Fruit fly (Drosophila melanogaster) whole organism, prepupa: Measurements from ENCODE around the gene CG2930.

Source experiments
- Blimp-1 ChIP-seq: fragments of 200-800 bp; sonication (Bioruptor generic); optimal IDR thresholded peaks from 3 replicates; lab custom pipeline; 2017; ENCODE audit warnings: missing biosample characterization, missing genetic modification characterization, mild to moderate bottlenecking, moderate library complexity, missing genetic modification reagents
- CG10631 ChIP-seq: fragments of 200-800 bp; sonication (Bioruptor generic); optimal IDR thresholded peaks from 2 replicates; lab custom pipeline; 2016; ENCODE audit warnings: missing biosample characterization, missing genetic modification characterization
- CG10669 ChIP-seq: fragments of 200-800 bp; sonication (Bioruptor generic); optimal IDR thresholded peaks from 3 replicates; lab custom pipeline; 2018; ENCODE audit warnings: missing biosample characterization, mild to moderate bottlenecking, missing genetic modification characterization, moderate library complexity
- CG11762 ChIP-seq: fragments of 200-800 bp; sonication (Bioruptor generic); optimal IDR thresholded peaks from 3 replicates; lab custom pipeline; 2016; ENCODE audit warnings: missing biosample characterization, missing genetic modification characterization; ENCODE audit not compliant: insufficient read depth
- CG11902 ChIP-seq: fragments of 200-800 bp; sonication (Bioruptor generic); optimal IDR thresholded peaks from 3 replicates; lab custom pipeline; 2016; ENCODE audit warnings: missing biosample characterization, missing genetic modification characterization
- CG16779 ChIP-seq: fragments of 200-800 bp; sonication (Bioruptor generic); optimal IDR thresholded peaks from 3 replicates; lab custom pipeline; 2017; ENCODE audit warnings: missing biosample characterization, mild to moderate bottlenecking, missing genetic modification characterization
- CG31627 ChIP-seq: fragments of 200-800 bp; sonication (Bioruptor generic); optimal IDR thresholded peaks from 3 replicates; lab custom pipeline; 2016; ENCODE audit warnings: missing biosample characterization, missing genetic modification characterization
- CG3919 ChIP-seq: fragments of 200-800 bp; sonication (Bioruptor generic); optimal IDR thresholded peaks from 3 replicates; lab custom pipeline; 2016; ENCODE audit warnings: missing biosample characterization, missing genetic modification characterization
- CG6163 ChIP-seq: fragments of 200-800 bp; sonication (Bioruptor generic); IDR thresholded peaks from 3 replicates; pipeline ENCODE4 v1.3.6; 2022; ENCODE audit warnings: missing biosample characterization, missing genetic modification characterization
- CG8119 ChIP-seq: fragments of 200-800 bp; sonication (Bioruptor generic); IDR thresholded peaks from 3 replicates; pipeline ENCODE4 v1.3.6; 2022; ENCODE audit warnings: missing biosample characterization, missing genetic modification characterization
- Eip78C ChIP-seq: fragments of 200-800 bp; sonication (Bioruptor generic); peaks from one replicate; lab custom pipeline; 2016; ENCODE audit warnings: missing biosample characterization, missing genetic modification characterization
- Ets96B ChIP-seq: fragments of 200-800 bp; optimal IDR thresholded peaks from 2 replicates; lab custom pipeline; 2019; ENCODE audit warnings: missing biosample characterization, mild to moderate bottlenecking, missing genetic modification characterization, moderate library complexity
- Hr4 ChIP-seq: fragments of 200-800 bp; sonication (Bioruptor generic); optimal IDR thresholded peaks from 3 replicates; lab custom pipeline; 2016; ENCODE audit warnings: missing biosample characterization, missing genetic modification characterization
- Met ChIP-seq: fragments of 200-800 bp; sonication (Bioruptor generic); optimal IDR thresholded peaks from 3 replicates; lab custom pipeline; 2016; ENCODE audit warnings: missing biosample characterization, missing genetic modification characterization
- Sox14 ChIP-seq: fragments of 200-800 bp; sonication (Bioruptor generic); optimal IDR thresholded peaks from 3 replicates; lab custom pipeline; 2016; ENCODE audit warnings: missing biosample characterization, missing genetic modification characterization
- achi ChIP-seq: fragments of 200-800 bp; sonication (Bioruptor generic); optimal IDR thresholded peaks from 3 replicates; lab custom pipeline; 2016; ENCODE audit warnings: missing biosample characterization, missing genetic modification characterization
- cyc ChIP-seq: fragments of 200-800 bp; sonication (Bioruptor generic); optimal IDR thresholded peaks from 3 replicates; lab custom pipeline; 2016; ENCODE audit warnings: missing biosample characterization, missing genetic modification characterization
- dsx ChIP-seq: fragments of 200-800 bp; optimal IDR thresholded peaks from 3 replicates; lab custom pipeline; 2019; ENCODE audit warnings: missing biosample characterization, mild to moderate bottlenecking, missing genetic modification characterization, moderate library complexity; ENCODE audit not compliant: poor library complexity, severe bottlenecking
- eg ChIP-seq: fragments of 200-800 bp; sonication (Bioruptor generic); IDR thresholded peaks from 3 replicates; pipeline ENCODE4 v1.3.6; 2022; ENCODE audit warnings: missing biosample characterization, missing genetic modification characterization
- lz ChIP-seq: fragments of 200-800 bp; sonication (Bioruptor generic); optimal IDR thresholded peaks from 3 replicates; lab custom pipeline; 2016; ENCODE audit warnings: missing biosample characterization, missing genetic modification characterization
- pdm3 ChIP-seq: fragments of 200-800 bp; sonication (Bioruptor generic); optimal IDR thresholded peaks from 3 replicates; lab custom pipeline; 2016; ENCODE audit warnings: missing biosample characterization, missing genetic modification characterization
- salr ChIP-seq, 2 experiments: fragments of 200-800 bp; sonication (Bioruptor generic); optimal IDR thresholded peaks; 3 replicates each; lab custom pipeline; 2016 to 2018; ENCODE audit warnings: missing biosample characterization in 2 of 2, missing genetic modification characterization in 2 of 2, mild to moderate bottlenecking in 1 of 2
- spab ChIP-seq: fragments of 200-800 bp; sonication (Bioruptor generic); optimal IDR thresholded peaks from 2 replicates; lab custom pipeline; 2017; ENCODE audit warnings: missing biosample characterization, mild to moderate bottlenecking, missing genetic modification characterization, missing genetic modification reagents
- ss ChIP-seq, 2 experiments: fragments of 200-800 bp; sonication (Bioruptor generic); optimal IDR thresholded peaks; 2 replicates in 1 of 2; 3 replicates in 1 of 2; lab custom pipeline; 2017 to 2018; ENCODE audit warnings: mild to moderate bottlenecking in 2 of 2, missing biosample characterization in 2 of 2, missing genetic modification characterization in 2 of 2, moderate library complexity in 1 of 2
- svp ChIP-seq: fragments of 200-800 bp; sonication (Bioruptor generic); peaks from one replicate; lab custom pipeline; 2016; ENCODE audit warnings: missing biosample characterization, missing genetic modification characterization

Gene CG2930

DNA sequence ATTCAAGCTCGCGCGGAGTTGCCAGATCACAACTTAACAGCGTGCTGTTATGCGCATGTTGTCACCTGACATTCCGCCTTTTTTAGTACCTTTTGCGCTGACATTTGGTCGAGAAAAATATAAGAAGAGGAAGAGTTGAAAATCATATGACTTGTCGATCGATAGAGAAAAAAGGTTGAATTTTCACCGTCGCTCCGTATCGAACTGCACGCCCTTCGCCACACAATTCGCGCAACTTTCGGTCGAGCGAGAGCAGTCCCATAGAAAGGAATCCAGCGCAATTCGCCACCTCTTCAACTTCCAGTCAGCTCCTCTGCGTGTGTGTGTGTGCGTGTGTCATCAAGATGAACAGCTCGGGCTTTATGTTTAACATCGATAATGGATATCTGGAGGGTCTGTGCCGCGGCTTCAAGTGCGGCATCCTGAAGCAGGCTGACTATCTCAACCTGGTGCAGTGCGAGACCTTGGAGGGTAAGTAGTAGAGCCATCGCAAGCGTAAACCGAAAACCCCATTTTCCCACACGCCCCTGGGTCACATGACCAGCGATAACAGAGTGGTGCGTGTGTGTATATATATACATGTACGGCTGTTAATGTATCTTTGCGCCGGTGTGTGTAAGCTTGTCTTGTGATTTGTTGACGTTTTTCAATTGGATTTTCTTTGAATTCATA, 12.0 kb downstream of the CG2930 start, which contains the start of gene VhaAC39-1:
Gene VhaAC39-1, plus strand, starts transcription at position 104 of the 672 bp plus-strand sequence.
- TF ChIP-seq svp (GFP tag; lab: Kevin White, UChicago) (peak; percentile 93), Eip78C (GFP tag; lab: Kevin White, UChicago) (peak; percentile 69), ss (GFP tag; optimal IDR thresholded peaks at IDR 0.05; lab: Kevin White, UChicago) (peak in 1 of 2 experiments; percentile 25), CG31627 (GFP tag; lab: Kevin White, UChicago) (no peak), achi (GFP tag; lab: Kevin White, UChicago) (peak; percentile 99), CG3919 (no peak)

DNA sequence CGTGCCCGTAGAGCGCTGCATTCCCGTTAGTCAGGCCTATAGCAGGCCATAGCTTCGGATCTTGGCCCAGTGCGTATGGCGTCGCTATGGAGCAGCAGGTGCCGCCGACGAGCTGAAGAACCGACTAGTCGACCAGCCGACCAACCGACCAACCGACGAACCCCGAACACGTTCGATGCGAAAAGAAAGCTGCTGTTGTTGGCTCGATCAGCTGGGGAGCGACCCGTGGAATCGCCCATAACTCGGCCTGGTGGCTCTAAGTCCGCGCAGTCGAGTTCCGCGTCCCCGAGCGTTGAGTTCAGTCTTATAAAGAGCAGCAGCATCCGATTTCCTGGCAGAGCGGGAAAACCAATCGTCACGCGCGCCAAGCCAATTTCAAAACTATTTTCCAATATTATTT, 15.1 kb downstream of the CG2930 start, which contains the start of gene CG15239:
Gene CG15239, plus strand, starts transcription at position 265 of the 400 bp plus-strand sequence.
- peak; percentile 12; the same call in 1 of the 3 replicates for TF ChIP-seq eg
- peak; percentile 4 for TF ChIP-seq Eip78C (GFP tag; lab: Kevin White, UChicago)
- no peak for TF ChIP-seq dsx (GFP tag; lab: Kevin White, UChicago)

DNA sequence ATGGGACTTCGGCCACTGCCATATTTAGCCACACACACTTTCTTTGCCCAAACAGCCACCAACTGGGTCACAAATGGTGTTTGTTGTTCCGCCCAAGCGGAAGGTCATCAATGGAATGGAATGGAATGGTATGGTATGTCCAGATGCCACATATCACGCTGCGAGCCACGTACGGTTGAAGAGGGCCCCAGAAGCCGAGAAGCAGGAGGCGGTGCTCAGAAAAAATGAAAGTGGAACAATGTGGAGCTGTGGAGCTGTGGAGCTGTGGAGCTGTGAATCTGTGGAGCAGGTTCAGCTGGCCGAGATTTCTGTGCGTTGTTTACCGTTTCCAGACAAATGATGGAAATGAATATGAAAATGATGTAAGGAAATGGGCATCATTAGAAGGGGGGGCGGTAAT, 18.0 kb downstream of the CG2930 start:
- TF ChIP-seq CG11902 = no peak

DNA sequence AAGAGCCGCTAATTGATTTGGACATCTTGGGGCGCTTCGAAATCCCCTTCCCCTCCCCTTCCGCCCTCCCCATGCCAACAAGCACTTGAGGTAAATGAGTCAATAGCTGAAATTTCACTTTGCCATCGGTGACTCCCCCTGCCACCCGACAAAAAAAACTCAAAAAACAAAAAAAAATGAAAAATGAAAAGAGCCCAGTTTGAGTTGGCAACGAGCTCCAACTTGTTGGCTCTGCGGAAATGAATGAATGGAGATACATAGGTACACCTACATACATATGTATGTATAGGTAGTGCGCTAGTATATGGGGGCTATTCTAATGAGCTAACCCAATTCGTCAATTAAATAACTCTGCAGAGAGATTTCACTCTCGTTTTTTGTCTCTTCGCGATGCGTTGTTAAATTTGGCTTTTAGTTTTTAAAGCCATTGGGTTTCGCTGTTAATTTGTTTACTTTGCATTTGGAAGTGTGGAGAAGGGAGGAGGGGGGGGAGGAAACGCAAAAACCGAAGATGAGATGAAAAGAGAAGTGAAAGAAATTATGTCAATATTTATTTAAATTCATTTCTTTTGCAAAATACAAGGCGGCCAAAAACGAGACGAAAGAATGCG, 18.9 kb downstream of the CG2930 start:
- 0 out of 3 replicates have a peak, but pooled peaks have one; percentile 27 for TF ChIP-seq CG6163 (GFP tag; lab: Robert Waterston, UW)
- peak; percentile 28; the same call in 1 of the 3 replicates for TF ChIP-seq eg
- TF ChIP-seq CG16779 (tag; lab: Kevin White, UChicago) = no peak
- TF ChIP-seq, all 60 proteins: peak for 2

DNA sequence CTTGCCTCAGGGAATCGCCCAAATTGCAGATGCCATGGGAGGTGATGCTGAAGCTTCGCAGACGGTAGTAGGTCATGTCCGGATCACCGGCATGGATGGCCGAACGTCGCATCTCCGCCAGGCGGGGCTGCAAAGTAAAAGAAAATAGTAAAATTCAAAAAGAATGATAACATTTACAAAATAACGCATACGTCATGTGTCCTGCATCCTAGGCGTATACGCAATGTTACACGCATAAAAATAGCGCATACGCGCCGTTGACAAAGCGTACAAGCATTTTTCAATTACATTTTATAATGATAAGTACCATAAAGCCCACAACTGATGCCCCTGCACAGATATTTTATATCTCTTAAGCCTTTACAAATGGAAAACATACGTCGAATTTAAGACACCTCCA, 33.2 kb downstream of the CG2930 start:
- TF ChIP-seq Eip78C (GFP tag; lab: Kevin White, UChicago) = no peak
- no peak for TF ChIP-seq CG31627 (GFP tag; lab: Kevin White, UChicago)
- TF ChIP-seq Ets96B = no peak
- TF ChIP-seq CG11762 = no peak
- TF ChIP-seq lz = no peak
- no peak for TF ChIP-seq Met (GFP tag; lab: Kevin White, UChicago)
- TF ChIP-seq Blimp-1 (GFP tag; lab: Kevin White, UChicago) = no peak
- no peak for TF ChIP-seq spab (GFP tag; lab: Kevin White, UChicago)
- no peak for TF ChIP-seq CG6163 (GFP tag; lab: Robert Waterston, UW)
- TF ChIP-seq pdm3 = no peak
- TF ChIP-seq Sox14 = no peak
- TF ChIP-seq CG10631 = no peak
- no peak for TF ChIP-seq salr (GFP tag; optimal IDR thresholded peaks at IDR 0.05; lab: Kevin White, UChicago)
- TF ChIP-seq CG10669 = no peak
- TF ChIP-seq, all 60 proteins: peak for 0

DNA sequence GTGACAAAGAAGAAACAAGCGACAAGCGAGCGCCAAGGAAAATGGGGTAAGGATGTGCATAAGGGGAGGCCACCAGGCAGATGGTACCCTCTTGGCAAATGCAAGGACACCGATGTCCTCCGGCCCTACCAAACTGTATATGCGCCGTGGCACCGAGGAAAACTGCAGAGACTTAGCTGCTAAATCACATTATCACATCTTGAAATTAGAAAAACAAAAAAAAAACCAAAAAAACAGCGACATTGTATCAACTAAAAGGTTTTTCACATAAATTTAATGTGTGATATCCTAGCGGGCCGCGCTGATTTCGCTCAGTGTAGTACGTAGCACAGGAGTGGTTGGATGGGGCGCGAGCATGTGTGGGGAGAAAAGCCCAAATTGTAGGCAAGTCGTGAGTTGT, 59.7 kb downstream of the CG2930 start:
- 0 out of 3 replicates have a peak, but pooled peaks have one; percentile 14 for TF ChIP-seq CG8119 (GFP tag; lab: Robert Waterston, UW)
- TF ChIP-seq CG6163 (GFP tag; lab: Robert Waterston, UW) = 0 out of 3 replicates have a peak, but pooled peaks have one; percentile 24
- peak; percentile 6 for TF ChIP-seq Hr4
- no peak for TF ChIP-seq cyc
- TF ChIP-seq pdm3 = no peak
- peak; percentile 14 for TF ChIP-seq CG10669
- TF ChIP-seq eg = 0 out of 3 replicates have a peak, but pooled peaks have one; percentile 36
- no peak for TF ChIP-seq CG3919
- TF ChIP-seq Eip78C (GFP tag; lab: Kevin White, UChicago) = peak; percentile 28
